Worm (Caenorhabditis elegans): ENCODE data around the gene idi-1.

- TF ChIP-seq B0310.2 (tag; optimal IDR thresholded peaks at IDR 0.05) (no peak), ama-1 (optimal IDR thresholded peaks at IDR 0.05) (no peak), aly-1 (tag; optimal IDR thresholded peaks at IDR 0.05) (peak; percentile 26), tra-4 (tag; optimal IDR thresholded peaks at IDR 0.05) (no peak), F13C5.2 (tag; optimal IDR thresholded peaks at IDR 0.05) (peak; percentile 58), ceh-13 (GFP tag; optimal IDR thresholded peaks at IDR 0.05) (no peak), tbx-37 (GFP tag; conservative IDR thresholded peaks at IDR 0.05) (no peak), ets-7 (tag; optimal IDR thresholded peaks at IDR 0.05) (no peak), ceh-36 (tag; optimal IDR thresholded peaks at IDR 0.05) (no peak), flt-1 (GFP tag; IDR thresholded peaks at IDR 0.05) (no peak), hnd-1 (tag; optimal IDR thresholded peaks at IDR 0.05) (no peak), sea-1 (GFP tag; conservative IDR thresholded peaks at IDR 0.05) (peak; percentile 54; the same call in 1 of the 2 replicates)
Observed at ce11 chrIII:8126978-8127377, 35.5 kb downstream of the idi-1 start.
